Fruit fly (Drosophila melanogaster) whole organism, embryonic: ENCODE data around the gene CG3918.
A peak's percentile ranks its signal among the peaks of the same experiment; 100 is the strongest.

Experiments
- Aef1 ChIP-seq: fragments of 200-800 bp; sonication (Bioruptor generic); IDR thresholded peaks from 3 replicates; pipeline ENCODE4 v1.3.6; 2022; ENCODE audit warnings: missing biosample characterization, missing genetic modification characterization
- Bgb ChIP-seq: fragments of 200-800 bp; sonication (Bioruptor generic); IDR thresholded peaks from 2 replicates; pipeline ENCODE4 v1.3.6; 2022; ENCODE audit warnings: missing biosample characterization, missing genetic modification characterization; ENCODE audit not compliant: partially characterized antibody
- BtbVII ChIP-seq: fragments of 200-800 bp; sonication (Bioruptor generic); optimal IDR thresholded peaks from 3 replicates; lab custom pipeline; 2017; ENCODE audit warnings: missing biosample characterization, mild to moderate bottlenecking, missing genetic modification characterization
- CG11085 ChIP-seq: fragments of 200-800 bp; sonication (Bioruptor generic); IDR thresholded peaks from 2 replicates; pipeline ENCODE4 v1.3.6; 2022; ENCODE audit warnings: missing biosample characterization, missing genetic modification characterization
- CG12236 ChIP-seq: fragments of 200-800 bp; sonication (Bioruptor generic); optimal IDR thresholded peaks from 2 replicates; lab custom pipeline; 2016; ENCODE audit warnings: missing biosample characterization, missing genetic modification characterization
- CG14441 ChIP-seq: fragments of 200-800 bp; sonication (Bioruptor generic); IDR thresholded peaks from 2 replicates; pipeline ENCODE4 v1.3.6; 2022; ENCODE audit warnings: missing biosample characterization, missing genetic modification characterization
- CG14965 ChIP-seq: fragments of 200-800 bp; sonication (Bioruptor generic); optimal IDR thresholded peaks from 2 replicates; lab custom pipeline; 2016; ENCODE audit warnings: missing biosample characterization, missing genetic modification characterization, borderline replicate concordance
- CG15479 ChIP-seq: fragments of 200-800 bp; sonication (Bioruptor generic); optimal IDR thresholded peaks from 3 replicates; lab custom pipeline; 2019; ENCODE audit warnings: missing biosample characterization, mild to moderate bottlenecking, missing genetic modification characterization, moderate library complexity
- CG17328 ChIP-seq: fragments of 200-800 bp; sonication (Bioruptor generic); IDR thresholded peaks from 2 replicates; pipeline ENCODE4 v1.3.6; 2022; ENCODE audit warnings: missing biosample characterization, missing genetic modification characterization
- CG18011 ChIP-seq: fragments of 200-800 bp; sonication (Bioruptor generic); optimal IDR thresholded peaks from 2 replicates; lab custom pipeline; 2017; ENCODE audit warnings: missing biosample characterization, missing genetic modification characterization, mild to moderate bottlenecking, moderate library complexity, missing genotype
- CG18262 ChIP-seq: fragments of 200-800 bp; optimal IDR thresholded peaks from 3 replicates; lab custom pipeline; 2019; ENCODE audit warnings: missing biosample characterization, mild to moderate bottlenecking, missing genetic modification characterization, moderate library complexity
- CG2678 ChIP-seq: fragments of 200-800 bp; sonication (Bioruptor generic); optimal IDR thresholded peaks from 3 replicates; lab custom pipeline; 2019; ENCODE audit warnings: missing biosample characterization, mild to moderate bottlenecking, missing genetic modification characterization, moderate library complexity
- CG2875 ChIP-seq: fragments of 200-800 bp; sonication (Bioruptor generic); optimal IDR thresholded peaks from 2 replicates; lab custom pipeline; 2017; ENCODE audit warnings: missing biosample characterization, mild to moderate bottlenecking, missing genetic modification characterization, missing genetic modification reagents
- CG34422 ChIP-seq: fragments of 200-800 bp; sonication (Bioruptor generic); IDR thresholded peaks from 3 replicates; pipeline ENCODE4 v1.3.6; 2022; ENCODE audit warnings: missing biosample characterization, missing genetic modification characterization
- CG7786 ChIP-seq: fragments of 200-800 bp; sonication (Bioruptor generic); optimal IDR thresholded peaks from 2 replicates; lab custom pipeline; 2016; ENCODE audit warnings: missing biosample characterization, missing genetic modification characterization
- D19A ChIP-seq: fragments of 200-800 bp; optimal IDR thresholded peaks from 3 replicates; lab custom pipeline; 2019; ENCODE audit warnings: missing biosample characterization, mild to moderate bottlenecking, missing genetic modification characterization, moderate library complexity
- Eip74EF ChIP-seq, 2 experiments: fragments of 200-800 bp in 1 of 2; fragments of >200 bp in 1 of 2; sonication (Bioruptor generic) in 1 of 2; optimal IDR thresholded peaks; 2 replicates each; lab custom pipeline; 2017 to 2019; ENCODE audit warnings: missing biosample characterization in 2 of 2, missing genetic modification characterization in 2 of 2, mild to moderate bottlenecking in 1 of 2, moderate library complexity in 1 of 2
- HmgD ChIP-seq: fragments of 200-800 bp; sonication (Bioruptor generic); optimal IDR thresholded peaks from 3 replicates; lab custom pipeline; 2016; ENCODE audit warnings: missing biosample characterization, missing genetic modification characterization
- Mad ChIP-seq: fragments of 200-800 bp; sonication (Bioruptor generic); optimal IDR thresholded peaks from 2 replicates; lab custom pipeline; 2016; ENCODE audit warnings: missing biosample characterization, missing genetic modification characterization
- Neu2 ChIP-seq: fragments of 200-800 bp; sonication (Bioruptor generic); optimal IDR thresholded peaks from 3 replicates; lab custom pipeline; 2016; ENCODE audit warnings: missing biosample characterization, missing genetic modification characterization, borderline replicate concordance
- Nf-YA ChIP-seq: fragments of 200-800 bp; sonication (Bioruptor generic); IDR thresholded peaks from 2 replicates; pipeline ENCODE4 v1.3.6; 2022; ENCODE audit warnings: missing biosample characterization, missing genetic modification characterization
- Nf-YB ChIP-seq: fragments of 200-800 bp; sonication (Bioruptor generic); optimal IDR thresholded peaks from 3 replicates; lab custom pipeline; 2019; ENCODE audit warnings: missing biosample characterization, mild to moderate bottlenecking, missing genetic modification characterization, moderate library complexity
- NfI ChIP-seq: fragments of 200-800 bp; sonication (Bioruptor generic); optimal IDR thresholded peaks from 3 replicates; lab custom pipeline; 2018; ENCODE audit warnings: missing biosample characterization, mild to moderate bottlenecking, missing genetic modification characterization, moderate library complexity
- Trl ChIP-seq, 3 experiments: fragments of >200 bp in 2 of 3; fragments of 200-800 bp in 1 of 3; sonication (Bioruptor generic) in 1 of 3; optimal IDR thresholded peaks; 2 replicates in 1 of 3; 3 replicates in 2 of 3; lab custom pipeline; 2016 to 2017; ENCODE audit warnings: missing biosample characterization in 1 of 3, missing genetic modification characterization in 1 of 3
- abd-A ChIP-seq: fragments of 200-800 bp; sonication (Bioruptor generic); optimal IDR thresholded peaks from 3 replicates; lab custom pipeline; 2019; ENCODE audit warnings: missing biosample characterization, mild to moderate bottlenecking, missing genetic modification characterization, moderate library complexity
- bab2 ChIP-seq: fragments of 200-800 bp; sonication (Bioruptor generic); optimal IDR thresholded peaks from 2 replicates; lab custom pipeline; 2016; ENCODE audit warnings: missing biosample characterization, missing genetic modification characterization
- bsh ChIP-seq, 2 experiments: fragments of 200-800 bp; sonication (Bioruptor generic); optimal IDR thresholded peaks; 2 replicates each; lab custom pipeline; 2017 to 2018; ENCODE audit warnings: mild to moderate bottlenecking in 2 of 2, missing biosample characterization in 2 of 2, missing genetic modification characterization in 2 of 2, moderate library complexity in 1 of 2
- cad ChIP-seq: fragments of >200 bp; optimal IDR thresholded peaks from 2 replicates; lab custom pipeline; 2017; ENCODE audit warnings: missing biosample characterization, missing genetic modification characterization
- dati ChIP-seq: fragments of 200-800 bp; sonication (Bioruptor generic); IDR thresholded peaks from 2 replicates; pipeline ENCODE4 v1.3.6; 2022; ENCODE audit warnings: missing biosample characterization, missing genetic modification characterization
- dimm ChIP-seq: fragments of 200-800 bp; sonication (Bioruptor generic); IDR thresholded peaks from 2 replicates; pipeline ENCODE4 v1.3.6; 2022; ENCODE audit warnings: missing biosample characterization, missing genetic modification characterization
- en ChIP-seq: fragments of 200-800 bp; sonication (Bioruptor generic); optimal IDR thresholded peaks from 2 replicates; lab custom pipeline; 2016; ENCODE audit warnings: missing biosample characterization, missing genetic modification characterization
- esg ChIP-seq: fragments of 200-800 bp; sonication (Bioruptor generic); conservative IDR thresholded peaks from 2 replicates; pipeline ENCODE4 v1.3.6; 2022; ENCODE audit warnings: missing biosample characterization, missing genetic modification characterization
- ewg ChIP-seq: fragments of 200-800 bp; sonication (Bioruptor generic); optimal IDR thresholded peaks from 3 replicates; lab custom pipeline; 2017; ENCODE audit warnings: mild to moderate bottlenecking, missing biosample characterization, missing genetic modification reagents, missing genetic modification characterization
- gt ChIP-seq: fragments of 200-800 bp; sonication (Bioruptor generic); IDR thresholded peaks from 2 replicates; pipeline ENCODE4 v1.3.6; 2022; ENCODE audit warnings: missing biosample characterization, missing genetic modification characterization
- lilli ChIP-seq: fragments of 200-800 bp; sonication (Bioruptor generic); optimal IDR thresholded peaks from 3 replicates; lab custom pipeline; 2016; ENCODE audit warnings: missing biosample characterization, missing genetic modification characterization
- mam ChIP-seq: fragments of 200-800 bp; sonication (Bioruptor generic); optimal IDR thresholded peaks from 3 replicates; lab custom pipeline; 2016; ENCODE audit warnings: missing biosample characterization, missing genetic modification characterization
- mld ChIP-seq: fragments of 200-800 bp; sonication (Bioruptor generic); IDR thresholded peaks from 3 replicates; pipeline ENCODE4 v1.3.6; 2022; ENCODE audit warnings: missing biosample characterization, missing genetic modification characterization; ENCODE audit not compliant: partially characterized antibody
- nom ChIP-seq: fragments of 200-800 bp; sonication (Bioruptor generic); optimal IDR thresholded peaks from 2 replicates; lab custom pipeline; 2017; ENCODE audit warnings: missing biosample characterization, missing genetic modification characterization, mild to moderate bottlenecking, moderate library complexity, missing genetic modification reagents
- oc ChIP-seq: fragments of 200-800 bp; sonication (Bioruptor generic); optimal IDR thresholded peaks from 2 replicates; lab custom pipeline; 2018; ENCODE audit warnings: missing biosample characterization, mild to moderate bottlenecking, missing genetic modification characterization, moderate library complexity
- peb ChIP-seq: fragments of 200-800 bp; sonication (Bioruptor generic); IDR thresholded peaks from 2 replicates; pipeline ENCODE4 v1.3.6; 2022; ENCODE audit warnings: missing biosample characterization, missing genetic modification characterization
- slp2 ChIP-seq: fragments of 200-800 bp; sonication (Bioruptor generic); optimal IDR thresholded peaks from 2 replicates; lab custom pipeline; 2016; ENCODE audit warnings: missing biosample characterization, missing genetic modification characterization
- sna ChIP-seq: fragments of 200-800 bp; sonication (Bioruptor generic); IDR thresholded peaks from 2 replicates; pipeline ENCODE4 v1.3.6; 2022; ENCODE audit warnings: missing biosample characterization, missing genetic modification characterization; ENCODE audit not compliant: partially characterized antibody
- so ChIP-seq: fragments of 200-800 bp; sonication (Bioruptor generic); IDR thresholded peaks from 3 replicates; pipeline ENCODE4 v1.3.6; 2022; ENCODE audit warnings: missing biosample characterization, missing genetic modification characterization
- tio ChIP-seq: fragments of 200-800 bp; sonication (Bioruptor generic); optimal IDR thresholded peaks from 2 replicates; lab custom pipeline; 2017; ENCODE audit warnings: missing biosample characterization, missing genetic modification characterization, inconsistent platforms
- tll ChIP-seq, 2 experiments: fragments of 200-800 bp in 1 of 2; fragments of >200 bp in 1 of 2; sonication (Bioruptor generic) in 1 of 2; optimal IDR thresholded peaks; 2 replicates each; lab custom pipeline; 2017 to 2019; ENCODE audit warnings: missing biosample characterization in 2 of 2, missing genetic modification characterization in 2 of 2, mild to moderate bottlenecking in 1 of 2, moderate library complexity in 1 of 2
- tna ChIP-seq: fragments of 200-800 bp; sonication (Bioruptor generic); IDR thresholded peaks from 2 replicates; pipeline ENCODE4 v1.3.6; 2022; ENCODE audit warnings: missing biosample characterization, missing genetic modification characterization; ENCODE audit not compliant: partially characterized antibody
- zen ChIP-seq: fragments of 200-800 bp; sonication (Bioruptor generic); optimal IDR thresholded peaks from 3 replicates; lab custom pipeline; 2018; ENCODE audit warnings: missing biosample characterization, mild to moderate bottlenecking, missing genetic modification characterization, moderate library complexity
- zfh1 ChIP-seq: fragments of 200-800 bp; sonication (Bioruptor generic); IDR thresholded peaks from 3 replicates; pipeline ENCODE4 v1.3.6; 2022; ENCODE audit warnings: missing biosample characterization, missing genetic modification characterization

Gene CG3918

dm6 chrX:6549428-6550117 lies 25.3 kb downstream of the CG3918 start (continued):
- TF ChIP-seq D19A (tag; lab: Kevin White, UChicago), result peak; percentile 90
- TF ChIP-seq sna (GFP tag; lab: Robert Waterston, UW), result no peak
- TF ChIP-seq Eip74EF (GFP tag; optimal IDR thresholded peaks at IDR 0.05; lab: Kevin White, UChicago), result peak in 1 of 2 experiments; percentile 81
- peak; percentile 74 for TF ChIP-seq Nf-YB
- peak; percentile 97 for TF ChIP-seq zfh1 (GFP tag; lab: Robert Waterston, UW)
- TF ChIP-seq so (GFP tag; lab: Robert Waterston, UW), result peak; percentile 94
- TF ChIP-seq abd-A (tag; lab: Kevin White, UChicago), result no peak
- peak; percentile 96 for TF ChIP-seq lilli (GFP tag; lab: Kevin White, UChicago)
- TF ChIP-seq dimm (GFP tag; lab: Robert Waterston, UW), result peak; percentile 84
- peak; percentile 97 for TF ChIP-seq CG2678 (tag; lab: Kevin White, UChicago)
- peak; percentile 96 for TF ChIP-seq mam
- TF ChIP-seq Trl (optimal IDR thresholded peaks at IDR 0.05; lab: Kevin White, UChicago), result no peak
- peak; percentile 95 for TF ChIP-seq Trl (GFP tag; optimal IDR thresholded peaks at IDR 0.05; lab: Kevin White, UChicago)
- peak; percentile 92 for TF ChIP-seq Nf-YA (GFP tag; lab: Robert Waterston, UW)
- peak; percentile 74 for TF ChIP-seq CG18011
- TF ChIP-seq ewg (GFP tag; lab: Kevin White, UChicago), result peak; percentile 82
- TF ChIP-seq CG11085, result peak; percentile 94
- TF ChIP-seq cad (GFP tag; lab: Kevin White, UChicago), result no peak
- peak; percentile 88 for TF ChIP-seq peb (GFP tag; lab: Robert Waterston, UW)
- no peak for TF ChIP-seq tna
- TF ChIP-seq tll (GFP tag; optimal IDR thresholded peaks at IDR 0.05; lab: Kevin White, UChicago), result peak in 1 of 2 experiments; percentile 63
- TF ChIP-seq slp2 (GFP tag; lab: Kevin White, UChicago), result peak; percentile 93
- TF ChIP-seq CG12236 (GFP tag; lab: Kevin White, UChicago), result peak; percentile 84
- peak; percentile 96 for TF ChIP-seq bsh (GFP tag; optimal IDR thresholded peaks at IDR 0.05; lab: Kevin White, UChicago)
- peak; percentile 97 for TF ChIP-seq zen
- peak; percentile 93 for TF ChIP-seq esg (GFP tag; lab: Robert Waterston, UW)
- TF ChIP-seq dati (GFP tag; lab: Robert Waterston, UW), result peak; percentile 93
- peak; percentile 96 for TF ChIP-seq bab2 (GFP tag; lab: Kevin White, UChicago)
- peak; percentile 90 for TF ChIP-seq oc (tag; lab: Kevin White, UChicago)
- peak; percentile 86 for TF ChIP-seq en
- TF ChIP-seq gt (GFP tag; lab: Robert Waterston, UW), result peak; percentile 86
- TF ChIP-seq CG18262 (tag; lab: Kevin White, UChicago), result peak; percentile 94
- no peak for TF ChIP-seq Bgb (GFP tag; lab: Robert Waterston, UW)
- TF ChIP-seq nom, result peak; percentile 89
- peak; percentile 95 for TF ChIP-seq CG7786
- peak; percentile 96 for TF ChIP-seq Aef1 (GFP tag; lab: Robert Waterston, UW)
- peak; percentile 92 for TF ChIP-seq Mad (GFP tag; lab: Kevin White, UChicago)
- TF ChIP-seq CG14441 (GFP tag; lab: Robert Waterston, UW), result peak; percentile 96
- peak; percentile 97 for TF ChIP-seq CG34422
- peak; percentile 94 for TF ChIP-seq HmgD
- peak; percentile 85 for TF ChIP-seq CG2875 (GFP tag; lab: Kevin White, UChicago)
- peak; percentile 54 for TF ChIP-seq CG15479
- peak; percentile 93 for TF ChIP-seq NfI (GFP tag; lab: Kevin White, UChicago)
- TF ChIP-seq Neu2 (GFP tag; lab: Kevin White, UChicago), result peak; percentile 95
- TF ChIP-seq tio (GFP tag; lab: Kevin White, UChicago), result peak; percentile 88
- TF ChIP-seq mld (GFP tag; lab: Robert Waterston, UW), result no peak
- TF ChIP-seq CG17328 (GFP tag; lab: Robert Waterston, UW), result peak; percentile 96
- peak; percentile 83 for TF ChIP-seq CG14965 (GFP tag; lab: Kevin White, UChicago)
- peak; percentile 94 for TF ChIP-seq BtbVII (GFP tag; lab: Kevin White, UChicago)
